Fruit fly (Drosophila melanogaster): ENCODE measurements around the gene CG17544.

DNA sequence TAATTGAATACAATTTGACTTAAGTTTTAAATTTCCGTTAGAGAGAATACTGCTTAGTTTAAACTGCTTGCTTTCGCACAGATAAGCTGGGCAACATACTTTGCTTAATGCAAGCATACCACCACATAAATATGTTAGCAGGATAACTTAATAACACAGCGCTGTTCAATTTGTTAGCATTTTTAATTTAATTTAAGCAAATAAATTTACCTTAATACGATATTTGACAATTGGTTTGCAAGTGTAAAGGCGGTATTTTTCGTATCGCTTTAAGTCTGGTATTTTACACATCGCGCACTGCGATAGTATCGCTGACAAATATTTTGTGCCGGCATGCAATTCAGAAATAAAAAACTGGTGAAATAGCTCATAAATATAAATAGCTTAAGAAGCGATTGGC lies 32.0 kb upstream of the CG17544 start, which contains the start of gene RtcB:
- TF ChIP-seq fru (GFP tag; optimal IDR thresholded peaks at IDR 0.05) = no peak
- TF ChIP-seq Hr83 (GFP tag; optimal IDR thresholded peaks at IDR 0.05; ENCODE audit: poor library complexity, severe bottlenecking) = no peak
- no peak for TF ChIP-seq Hr78 (GFP tag; optimal IDR thresholded peaks at IDR 0.05)
- peak; percentile 5 for TF ChIP-seq h (GFP tag; optimal IDR thresholded peaks at IDR 0.05)
- TF ChIP-seq dmrt93B (GFP tag; optimal IDR thresholded peaks at IDR 0.05) = no peak
- no peak for TF ChIP-seq Jra (GFP tag; optimal IDR thresholded peaks at IDR 0.05)
- no peak for TF ChIP-seq pan (optimal IDR thresholded peaks at IDR 0.05)
- no peak for TF ChIP-seq CrebA (GFP tag; optimal IDR thresholded peaks at IDR 0.05; ENCODE audit: borderline replicate concordance)
- TF ChIP-seq Mio (GFP tag; optimal IDR thresholded peaks at IDR 0.05) = no peak
- no peak for TF ChIP-seq OdsH (GFP tag; optimal IDR thresholded peaks at IDR 0.05)
